Fruit fly (Drosophila melanogaster): ENCODE data around the gene chb.

The chb gene

dm6 chr3L:21224701-21225223, 52.1 kb downstream of the chb start:
- TF ChIP-seq CG9139 (GFP tag; optimal IDR thresholded peaks at IDR 0.05): no peak
- TF ChIP-seq cyc (GFP tag; optimal IDR thresholded peaks at IDR 0.05): peak; percentile 44
- TF ChIP-seq CG6854 (GFP tag; optimal IDR thresholded peaks at IDR 0.05): peak; percentile 83
- TF ChIP-seq CG3032 (tag; optimal IDR thresholded peaks at IDR 0.05): no peak
- TF ChIP-seq Ets21C (GFP tag; optimal IDR thresholded peaks at IDR 0.05): no peak
- peak; percentile 22 for TF ChIP-seq CG1621 (tag; optimal IDR thresholded peaks at IDR 0.05)
- no peak for TF ChIP-seq CG8119 (GFP tag; IDR thresholded peaks at IDR 0.05)
- no peak for TF ChIP-seq CG8319 (GFP tag; optimal IDR thresholded peaks at IDR 0.05)
- TF ChIP-seq lz (GFP tag; optimal IDR thresholded peaks at IDR 0.05): peak; percentile 33
- TF ChIP-seq topi (GFP tag; optimal IDR thresholded peaks at IDR 0.05): peak; percentile 36
- no peak for TF ChIP-seq CG10669 (GFP tag; optimal IDR thresholded peaks at IDR 0.05)
- no peak for TF ChIP-seq CG11762 (GFP tag; optimal IDR thresholded peaks at IDR 0.05; ENCODE audit: insufficient read depth)
- no peak for TF ChIP-seq CG7368 (GFP tag; optimal IDR thresholded peaks at IDR 0.05)
- no peak for TF ChIP-seq eg (GFP tag; IDR thresholded peaks at IDR 0.05)
- TF ChIP-seq svp (GFP tag): peak; percentile 95
- TF ChIP-seq Blimp-1 (GFP tag; optimal IDR thresholded peaks at IDR 0.05): peak; percentile 90
- no peak for TF ChIP-seq CG32006 (GFP tag; optimal IDR thresholded peaks at IDR 0.05)
- TF ChIP-seq CG6163 (GFP tag; IDR thresholded peaks at IDR 0.05): peak; percentile 27; the same call in 2 of the 3 replicates
- TF ChIP-seq Eip78C (GFP tag): peak; percentile 89
- no peak for TF ChIP-seq salr (GFP tag; optimal IDR thresholded peaks at IDR 0.05)
- no peak for TF ChIP-seq CG4318 (GFP tag; optimal IDR thresholded peaks at IDR 0.05)
- TF ChIP-seq spab (GFP tag; optimal IDR thresholded peaks at IDR 0.05): no peak
- no peak for TF ChIP-seq dac (GFP tag; optimal IDR thresholded peaks at IDR 0.05)
- peak; percentile 21 for TF ChIP-seq Sox14 (GFP tag; optimal IDR thresholded peaks at IDR 0.05)
- no peak for TF ChIP-seq CG11294 (GFP tag; IDR thresholded peaks at IDR 0.05)
- TF ChIP-seq Eip75B (GFP tag; optimal IDR thresholded peaks at IDR 0.05): peak; percentile 56
- peak; percentile 88 for TF ChIP-seq vri (GFP tag; optimal IDR thresholded peaks at IDR 0.05)
- TF ChIP-seq CG16779 (tag; optimal IDR thresholded peaks at IDR 0.05): no peak
- peak; percentile 47 for TF ChIP-seq Met (GFP tag; optimal IDR thresholded peaks at IDR 0.05)
- TF ChIP-seq CG10631 (GFP tag; optimal IDR thresholded peaks at IDR 0.05): no peak
- TF ChIP-seq CG6276 (GFP tag; optimal IDR thresholded peaks at IDR 0.05): no peak
- TF ChIP-seq CG8632 (GFP tag; optimal IDR thresholded peaks at IDR 0.05): no peak
- TF ChIP-seq OdsH (GFP tag; optimal IDR thresholded peaks at IDR 0.05): no peak
- no peak for TF ChIP-seq Sox15 (GFP tag; optimal IDR thresholded peaks at IDR 0.05)
- TF ChIP-seq esn (GFP tag; optimal IDR thresholded peaks at IDR 0.05): peak; percentile 38
- TF ChIP-seq net (GFP tag; optimal IDR thresholded peaks at IDR 0.05): no peak
- no peak for TF ChIP-seq Hr4 (GFP tag; optimal IDR thresholded peaks at IDR 0.05)
- no peak for TF ChIP-seq CG11902 (GFP tag; optimal IDR thresholded peaks at IDR 0.05)
- no peak for TF ChIP-seq achi (GFP tag; optimal IDR thresholded peaks at IDR 0.05)
- no peak for TF ChIP-seq Ets96B (tag; optimal IDR thresholded peaks at IDR 0.05)
- TF ChIP-seq dsx (GFP tag; optimal IDR thresholded peaks at IDR 0.05; ENCODE audit: poor library complexity, severe bottlenecking): no peak
- no peak for TF ChIP-seq fkh (GFP tag; optimal IDR thresholded peaks at IDR 0.05)
- no peak for TF ChIP-seq CG3919 (GFP tag; optimal IDR thresholded peaks at IDR 0.05)
- peak; percentile 28 to 42 for TF ChIP-seq ss (GFP tag; optimal IDR thresholded peaks at IDR 0.05)
- no peak for TF ChIP-seq Hr38 (GFP tag; optimal IDR thresholded peaks at IDR 0.05)
- peak; percentile 45 for TF ChIP-seq Hr39 (GFP tag; optimal IDR thresholded peaks at IDR 0.05)
- TF ChIP-seq CG6808 (GFP tag; optimal IDR thresholded peaks at IDR 0.05): no peak
- peak; percentile 27 for TF ChIP-seq Smox (GFP tag; optimal IDR thresholded peaks at IDR 0.05)
- peak; percentile 5 for TF ChIP-seq fd85E (GFP tag; optimal IDR thresholded peaks at IDR 0.05)
- no peak for TF ChIP-seq Eip93F (GFP tag; optimal IDR thresholded peaks at IDR 0.05)
- TF ChIP-seq CG6792 (GFP tag; optimal IDR thresholded peaks at IDR 0.05): no peak
- peak; percentile 33 for TF ChIP-seq CG31627 (GFP tag; optimal IDR thresholded peaks at IDR 0.05)

Measured in whole organism, prepupa.